Worm (Caenorhabditis elegans) whole organism, early embryonic: ENCODE data around the gene nos-3.

Experiments
- B0310.2 ChIP-seq: sonication (generic microtip); optimal IDR thresholded peaks from 2 replicates; lab custom pipeline; 2016; ENCODE audit warnings: mild to moderate bottlenecking, missing genetic modification characterization, missing compliant biosample characterization
- F13C5.2 ChIP-seq: sonication (generic microtip); optimal IDR thresholded peaks from 2 replicates; lab custom pipeline; 2017; ENCODE audit warnings: mild to moderate bottlenecking, missing genetic modification characterization, inconsistent platforms, missing compliant biosample characterization
- aly-1 ChIP-seq: sonication (generic microtip); optimal IDR thresholded peaks from 2 replicates; lab custom pipeline; 2016; ENCODE audit warnings: missing genetic modification characterization, missing compliant biosample characterization
- ama-1 ChIP-seq: fragments of 150-350 bp; optimal IDR thresholded peaks from 2 replicates; lab custom pipeline; 2014
- ceh-13 ChIP-seq: fragments of 200-800 bp; sonication (Bioruptor generic); optimal IDR thresholded peaks from 2 replicates; lab custom pipeline; 2018; ENCODE audit warnings: mild to moderate bottlenecking, missing genetic modification characterization, missing compliant biosample characterization
- ceh-36 ChIP-seq: sonication (generic microtip); optimal IDR thresholded peaks from 2 replicates; lab custom pipeline; 2016; ENCODE audit warnings: missing genetic modification characterization, inconsistent platforms, missing compliant biosample characterization
- ets-7 ChIP-seq: sonication (generic microtip); optimal IDR thresholded peaks from 2 replicates; lab custom pipeline; 2016; ENCODE audit warnings: missing genotype, missing genetic modification characterization, missing compliant biosample characterization
- flt-1 ChIP-seq: fragments of 200-800 bp; sonication (Bioruptor generic); IDR thresholded peaks from 2 replicates; pipeline ENCODE4 v1.3.6; 2022; ENCODE audit warnings: missing genetic modification characterization, missing compliant biosample characterization
- hmg-4 ChIP-seq: fragments of 200-800 bp; sonication (Bioruptor generic); optimal IDR thresholded peaks from 2 replicates; lab custom pipeline; 2018; ENCODE audit warnings: mild to moderate bottlenecking, missing genetic modification characterization, missing compliant biosample characterization
- hnd-1 ChIP-seq: sonication (generic microtip); optimal IDR thresholded peaks from 2 replicates; lab custom pipeline; 2016; ENCODE audit warnings: missing genetic modification characterization, missing compliant biosample characterization
- scrt-1 ChIP-seq: fragments of 200-800 bp; sonication (Bioruptor generic); IDR thresholded peaks from 2 replicates; pipeline ENCODE4 v1.3.6; 2022; ENCODE audit warnings: missing genetic modification characterization, missing compliant biosample characterization
- sea-1 ChIP-seq: fragments of 200-800 bp; sonication (Bioruptor generic); conservative IDR thresholded peaks from 2 replicates; pipeline ENCODE4 v1.3.6; 2022; ENCODE audit warnings: missing genetic modification characterization, missing compliant biosample characterization
- tbx-37 ChIP-seq: fragments of 200-800 bp; sonication (Bioruptor generic); conservative IDR thresholded peaks from 2 replicates; pipeline ENCODE4 v1.3.6; 2022; ENCODE audit warnings: missing genetic modification reagents, missing genetic modification characterization, missing compliant biosample characterization
- tra-4 ChIP-seq: sonication (generic microtip); optimal IDR thresholded peaks from 2 replicates; lab custom pipeline; 2017; ENCODE audit warnings: missing genetic modification characterization, missing compliant biosample characterization

ce11 chrII:9716417-9717039 is 29.6 kb upstream of the nos-3 start, which contains the start of gene wee-1.3:
- TF ChIP-seq tbx-37 (GFP tag; lab: Robert Waterston, UW) = peak; percentile 7; the same call in 1 of the 2 replicates
- no peak for TF ChIP-seq tra-4 (tag; lab: Kevin White, UChicago)
- TF ChIP-seq ama-1 (lab: Kevin White, UChicago) = no peak
- no peak for TF ChIP-seq ceh-13 (GFP tag; lab: Kevin White, UChicago)
- no peak for TF ChIP-seq B0310.2 (tag; lab: Kevin White, UChicago)
- peak; percentile 40 for TF ChIP-seq hmg-4 (GFP tag; lab: Kevin White, UChicago)
- TF ChIP-seq flt-1 (GFP tag; lab: Robert Waterston, UW) = no peak
- TF ChIP-seq ets-7 (tag; lab: Kevin White, UChicago) = no peak
- no peak for TF ChIP-seq aly-1 (tag; lab: Kevin White, UChicago)
- no peak for TF ChIP-seq hnd-1 (tag; lab: Kevin White, UChicago)
- no peak for TF ChIP-seq ceh-36
- no peak for TF ChIP-seq sea-1 (GFP tag; lab: Robert Waterston, UW)
- peak; percentile 74 for TF ChIP-seq F13C5.2 (tag; lab: Kevin White, UChicago)
- TF ChIP-seq scrt-1 (GFP tag; lab: Robert Waterston, UW) = no peak
